Fruit fly (Drosophila melanogaster): ENCODE measurements around the gene qless.

dm6 chr3R:31240023-31240422, 12.4 kb downstream of the qless start:
- no peak for TF ChIP-seq psq (optimal IDR thresholded peaks at IDR 0.05)
- no peak for TF ChIP-seq Sin3A (optimal IDR thresholded peaks at IDR 0.05)
- no peak for TF ChIP-seq Myc (optimal IDR thresholded peaks at IDR 0.05)
